Fruit fly (Drosophila melanogaster): Measurements from ENCODE around the gene CG33128.

dm6 chr2L:1535231-1535630 is 41.4 kb downstream of the CG33128 start:
- TF ChIP-seq CG12219 (GFP tag; optimal IDR thresholded peaks at IDR 0.05) (no peak), ham (GFP tag; IDR thresholded peaks at IDR 0.05) (no peak), salm (tag; optimal IDR thresholded peaks at IDR 0.05) (no peak), CG18619 (GFP tag; optimal IDR thresholded peaks at IDR 0.05) (no peak), br (optimal IDR thresholded peaks at IDR 0.05) (no peak), bsh (GFP tag; optimal IDR thresholded peaks at IDR 0.05) (no peak), so (GFP tag; IDR thresholded peaks at IDR 0.05) (no peak), Xrp1 (GFP tag; IDR thresholded peaks at IDR 0.05) (no peak), h (optimal IDR thresholded peaks at IDR 0.05) (no peak), CG10147 (GFP tag; optimal IDR thresholded peaks at IDR 0.05) (no peak), Dll (GFP tag; IDR thresholded peaks at IDR 0.05; ENCODE audit: partially characterized antibody) (no peak), HmgZ (tag; optimal IDR thresholded peaks at IDR 0.05) (no peak), mirr (GFP tag; optimal IDR thresholded peaks at IDR 0.05) (no peak), CG9932 (GFP tag; IDR thresholded peaks at IDR 0.05) (no peak)
